Worm (Caenorhabditis elegans): Measurements from ENCODE around the gene F47B8.4.

DNA sequence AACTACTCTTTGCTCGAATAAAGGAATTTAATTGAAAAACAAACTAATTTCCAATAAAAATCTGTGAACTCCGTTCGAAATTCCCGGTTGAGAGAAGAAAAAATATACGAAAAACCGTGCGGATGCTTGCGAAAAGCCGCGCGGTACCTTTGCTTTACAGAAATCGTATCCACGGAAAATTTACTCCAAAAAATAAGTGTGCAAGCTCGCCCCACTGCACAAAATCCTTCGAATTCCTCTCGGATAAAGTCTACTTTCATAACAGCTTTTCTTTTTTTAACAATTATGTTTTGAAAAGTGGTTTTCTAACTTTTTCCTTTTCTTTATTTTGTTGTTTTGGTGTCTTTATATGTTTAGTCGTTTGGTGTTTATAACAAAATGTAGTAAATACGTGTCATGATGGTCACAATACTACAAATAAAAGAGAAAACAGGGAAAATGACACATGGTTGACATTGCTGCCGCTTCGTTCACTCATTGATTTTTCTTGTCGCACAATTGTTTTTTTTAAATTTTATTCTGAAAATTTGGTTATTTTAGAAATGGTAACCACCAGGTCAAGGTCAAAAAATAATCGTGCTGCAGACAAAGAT is 22.9 kb upstream of the F47B8.4 start, which contains the start of gene cept-2:
- TF ChIP-seq ama-1 (optimal IDR thresholded peaks at IDR 0.05) (no peak), F13C5.2 (tag; optimal IDR thresholded peaks at IDR 0.05) (peak; percentile 75), flt-1 (GFP tag; IDR thresholded peaks at IDR 0.05) (no peak), hnd-1 (tag; optimal IDR thresholded peaks at IDR 0.05) (no peak), pes-1 (GFP tag; IDR thresholded peaks at IDR 0.05) (no peak), ceh-13 (GFP tag; optimal IDR thresholded peaks at IDR 0.05) (no peak), sea-1 (GFP tag; conservative IDR thresholded peaks at IDR 0.05) (no peak), hmg-4 (GFP tag; optimal IDR thresholded peaks at IDR 0.05) (no peak), tbx-37 (GFP tag; conservative IDR thresholded peaks at IDR 0.05) (peak; percentile 19; the same call in 1 of the 2 replicates), tbx-11 (GFP tag; IDR thresholded peaks at IDR 0.05) (no peak), tra-4 (tag; optimal IDR thresholded peaks at IDR 0.05) (no peak)
